In the genomic region with DNA sequence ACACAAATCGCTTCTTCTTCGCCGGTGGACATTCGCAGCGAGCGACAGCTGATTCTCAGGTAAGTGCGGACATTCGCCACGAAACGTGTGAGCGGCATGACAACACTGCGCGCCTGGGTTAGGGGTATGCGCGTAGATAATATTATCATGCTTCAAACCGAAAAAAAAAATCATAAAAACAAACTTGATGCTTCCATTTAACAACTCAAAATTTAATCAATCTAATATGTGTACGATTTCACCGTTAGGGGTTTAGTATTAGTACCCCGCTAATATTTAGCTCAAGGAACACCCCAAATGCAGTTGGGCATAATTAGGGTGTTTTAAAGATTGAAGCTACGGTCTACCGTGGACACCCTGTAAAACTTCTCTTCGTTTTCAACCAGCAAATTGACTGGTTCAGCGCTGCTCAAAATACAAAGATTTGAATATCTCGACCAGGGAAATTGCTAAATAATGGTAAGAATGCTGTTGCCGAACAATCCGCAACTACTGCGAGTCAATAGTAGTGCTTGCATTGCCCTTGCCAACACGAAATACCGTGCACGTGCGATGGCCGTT, we compare ENCODE assay signal across 2 fruit fly cellular contexts.
TF ChIP-seq lines count a peak whose summit lies in the region.

Gene CG17271, minus strand, starts transcription at position 34 of the 561 bp plus-strand sequence.
Gene RpS20, plus strand, starts transcription at position 367 of the 561 bp plus-strand sequence.

TF ChIP-seq in whole organism, embryonic, 481 proteins besides CTCF, POLR2A, EP300 and RAD21 (continued from another document and continues in another):
- TF ChIP-seq Dp (GFP tag; optimal IDR thresholded peaks at IDR 0.05; lab: Kevin White, UChicago) (peak; percentile 44), CG8478 (optimal IDR thresholded peaks at IDR 0.05; lab: Kevin White, UChicago) (no peak), CkIIα-i1 (GFP tag; IDR thresholded peaks at IDR 0.05; lab: Robert Waterston, UW) (no peak), CHES-1-like (GFP tag; optimal IDR thresholded peaks at IDR 0.05; lab: Kevin White, UChicago) (peak; percentile 97), insv (GFP tag; optimal IDR thresholded peaks at IDR 0.05; lab: Kevin White, UChicago) (peak in 1 of 2 experiments; percentile 73), fd64A (GFP tag; optimal IDR thresholded peaks at IDR 0.05; lab: Kevin White, UChicago) (peak; percentile 27), az2 (GFP tag; optimal IDR thresholded peaks at IDR 0.05; lab: Kevin White, UChicago) (peak; percentile 90), maf-S (GFP tag; optimal IDR thresholded peaks at IDR 0.05; lab: Kevin White, UChicago) (peak; percentile 90), CG10274 (GFP tag; optimal IDR thresholded peaks at IDR 0.05; lab: Kevin White, UChicago) (peak; percentile 65), shn (GFP tag; optimal IDR thresholded peaks at IDR 0.05; lab: Kevin White, UChicago) (peak; percentile 95), CG12659 (GFP tag; optimal IDR thresholded peaks at IDR 0.05; lab: Kevin White, UChicago) (peak; percentile 96), ssp (GFP tag; IDR thresholded peaks at IDR 0.05; lab: Robert Waterston, UW) (peak; percentile 92), NC2α (GFP tag; optimal IDR thresholded peaks at IDR 0.05; lab: Kevin White, UChicago) (peak; percentile 91), Ets97D (GFP tag; optimal IDR thresholded peaks at IDR 0.05; lab: Kevin White, UChicago) (peak; percentile 96), Hr39 (optimal IDR thresholded peaks at IDR 0.05; lab: Kevin White, UChicago) (no peak), fu2 (GFP tag; optimal IDR thresholded peaks at IDR 0.05; lab: Kevin White, UChicago) (peak; percentile 94), CG7928 (GFP tag; optimal IDR thresholded peaks at IDR 0.05; lab: Kevin White, UChicago) (peak; percentile 71), CG17912 (GFP tag; optimal IDR thresholded peaks at IDR 0.05; lab: Kevin White, UChicago) (peak; percentile 55), NfI (GFP tag; optimal IDR thresholded peaks at IDR 0.05; lab: Kevin White, UChicago) (peak; percentile 87), CG1233 (GFP tag; optimal IDR thresholded peaks at IDR 0.05; lab: Kevin White, UChicago) (peak; percentile 85), H2.0 (GFP tag; IDR thresholded peaks at IDR 0.05; lab: Robert Waterston, UW) (peak; percentile 81), amos (GFP tag; IDR thresholded peaks at IDR 0.05; lab: Robert Waterston, UW; ENCODE audit: partially characterized antibody) (0 out of 2 replicates have a peak, but pooled peaks have one; percentile 43), CG12942 (GFP tag; optimal IDR thresholded peaks at IDR 0.05; lab: Kevin White, UChicago) (peak; percentile 94), CG14965 (GFP tag; optimal IDR thresholded peaks at IDR 0.05; lab: Kevin White, UChicago; ENCODE audit: borderline replicate concordance) (peak; percentile 69), CG2678 (tag; optimal IDR thresholded peaks at IDR 0.05; lab: Kevin White, UChicago) (peak; percentile 89), CG33213 (GFP tag; optimal IDR thresholded peaks at IDR 0.05; lab: Kevin White, UChicago) (peak; percentile 96), Xbp1 (GFP tag; optimal IDR thresholded peaks at IDR 0.05; lab: Kevin White, UChicago) (peak; percentile 96), B-H2 (GFP tag; optimal IDR thresholded peaks at IDR 0.05; lab: Kevin White, UChicago) (peak; percentile 90), ERR (GFP tag; optimal IDR thresholded peaks at IDR 0.05; lab: Kevin White, UChicago) (peak; percentile 91), zfh1 (GFP tag; IDR thresholded peaks at IDR 0.05; lab: Robert Waterston, UW) (peak; percentile 91), CG4854 (GFP tag; optimal IDR thresholded peaks at IDR 0.05; lab: Kevin White, UChicago) (peak; percentile 89), pan (optimal IDR thresholded peaks at IDR 0.05; lab: Kevin White, UChicago) (no peak), pan (GFP tag; optimal IDR thresholded peaks at IDR 0.05 in 1 of 2, IDR thresholded peaks at IDR 0.05 in 1 of 2) (peak in 1 of 2 experiments; percentile 90), fd96Cb (tag; optimal IDR thresholded peaks at IDR 0.05; lab: Kevin White, UChicago) (peak; percentile 76), CG12219 (GFP tag; optimal IDR thresholded peaks at IDR 0.05; lab: Kevin White, UChicago) (peak; percentile 69), Spps (tag; optimal IDR thresholded peaks at IDR 0.05; lab: Kevin White, UChicago) (peak; percentile 70), Sin3A (optimal IDR thresholded peaks at IDR 0.05; lab: Kevin White, UChicago) (peak; percentile 99), CG2202 (tag; optimal IDR thresholded peaks at IDR 0.05; lab: Kevin White, UChicago) (peak; percentile 79), CG3995 (GFP tag; optimal IDR thresholded peaks at IDR 0.05; lab: Kevin White, UChicago) (peak; percentile 64), CG34224 (GFP tag; IDR thresholded peaks at IDR 0.05; lab: Robert Waterston, UW; ENCODE audit: partially characterized antibody) (no peak), trh (GFP tag; optimal IDR thresholded peaks at IDR 0.05; lab: Kevin White, UChicago) (peak; percentile 85), eve (GFP tag; optimal IDR thresholded peaks at IDR 0.05; lab: Kevin White, UChicago) (peak in 1 of 2 experiments; percentile 57), ap (GFP tag; IDR thresholded peaks at IDR 0.05; lab: Robert Waterston, UW) (peak; percentile 81), CG17829 (tag; optimal IDR thresholded peaks at IDR 0.05; lab: Kevin White, UChicago) (peak; percentile 88), her (GFP tag; optimal IDR thresholded peaks at IDR 0.05; lab: Kevin White, UChicago) (peak; percentile 92), Jarid2 (GFP tag; optimal IDR thresholded peaks at IDR 0.05; lab: Kevin White, UChicago) (peak; percentile 66), org-1 (GFP tag; optimal IDR thresholded peaks at IDR 0.05; lab: Kevin White, UChicago) (peak; percentile 86), CG16815 (GFP tag; optimal IDR thresholded peaks at IDR 0.05; lab: Kevin White, UChicago) (peak; percentile 82), CG18476 (GFP tag; optimal IDR thresholded peaks at IDR 0.05; lab: Kevin White, UChicago) (peak; percentile 86), D19B (GFP tag; optimal IDR thresholded peaks at IDR 0.05; lab: Kevin White, UChicago) (peak; percentile 75), Atf3 (GFP tag; optimal IDR thresholded peaks at IDR 0.05; lab: Kevin White, UChicago) (peak; percentile 90), CG3407 (GFP tag; optimal IDR thresholded peaks at IDR 0.05; lab: Kevin White, UChicago) (peak; percentile 75), mirr (GFP tag; optimal IDR thresholded peaks at IDR 0.05; lab: Kevin White, UChicago) (peak; percentile 50), Atf6 (GFP tag; IDR thresholded peaks at IDR 0.05; lab: Robert Waterston, UW) (peak; percentile 88), nerfin-2 (GFP tag; IDR thresholded peaks at IDR 0.05; lab: Robert Waterston, UW; ENCODE audit: partially characterized antibody) (no peak), CG6854 (GFP tag; optimal IDR thresholded peaks at IDR 0.05; lab: Kevin White, UChicago) (peak; percentile 66), ara (GFP tag; IDR thresholded peaks at IDR 0.05; lab: Robert Waterston, UW) (peak; percentile 84), MESR4 (GFP tag; optimal IDR thresholded peaks at IDR 0.05; lab: Kevin White, UChicago) (peak; percentile 92), cad (GFP tag; optimal IDR thresholded peaks at IDR 0.05; lab: Kevin White, UChicago) (peak; percentile 6), bcd (GFP tag; optimal IDR thresholded peaks at IDR 0.05; lab: Kevin White, UChicago) (peak; percentile 90)

TF ChIP-seq in whole organism, prepupa, 60 proteins besides CTCF, POLR2A, EP300 and RAD21 (continued from another document):
- peak; percentile 82 for TF ChIP-seq CG15336 (GFP tag; IDR thresholded peaks at IDR 0.05; lab: Robert Waterston, UW)
- peak; percentile 75 for TF ChIP-seq Ets96B (tag; optimal IDR thresholded peaks at IDR 0.05; lab: Kevin White, UChicago)
- peak; percentile 83 for TF ChIP-seq CG6792 (GFP tag; optimal IDR thresholded peaks at IDR 0.05; lab: Kevin White, UChicago)
- TF ChIP-seq CG34406 (GFP tag; optimal IDR thresholded peaks at IDR 0.05; lab: Kevin White, UChicago) = peak; percentile 78
- TF ChIP-seq Eip75B (GFP tag; optimal IDR thresholded peaks at IDR 0.05; lab: Kevin White, UChicago) = peak; percentile 91
- peak; percentile 82 for TF ChIP-seq CG4318 (GFP tag; optimal IDR thresholded peaks at IDR 0.05; lab: Kevin White, UChicago)
- peak; percentile 80 for TF ChIP-seq Hr38 (GFP tag; optimal IDR thresholded peaks at IDR 0.05; lab: Kevin White, UChicago)
- peak; percentile 85 for TF ChIP-seq topi (GFP tag; optimal IDR thresholded peaks at IDR 0.05; lab: Kevin White, UChicago)
- TF ChIP-seq Gug (GFP tag; IDR thresholded peaks at IDR 0.05; lab: Robert Waterston, UW) = peak; percentile 87
- TF ChIP-seq Sox14 (GFP tag; optimal IDR thresholded peaks at IDR 0.05; lab: Kevin White, UChicago) = peak; percentile 87
- peak; percentile 87 for TF ChIP-seq achi (GFP tag; optimal IDR thresholded peaks at IDR 0.05; lab: Kevin White, UChicago)
- TF ChIP-seq salr (GFP tag; optimal IDR thresholded peaks at IDR 0.05; lab: Kevin White, UChicago) = peak in 1 of 2 experiments; percentile 76
